Worm (Caenorhabditis elegans) whole organism, L2 larva: ENCODE measurements around the gene ugt-62.

Source experiments
- R02D3.7 ChIP-seq: fragments of 150-350 bp; optimal IDR thresholded peaks from 2 replicates; lab custom pipeline; 2014; ENCODE audit warnings: missing biosample characterization, missing genetic modification characterization
- aly-2 ChIP-seq: fragments of 150-350 bp; optimal IDR thresholded peaks from 2 replicates; lab custom pipeline; 2014; ENCODE audit warnings: missing biosample characterization, missing genetic modification characterization
- ama-1 ChIP-seq: fragments of 150-350 bp; optimal IDR thresholded peaks from 2 replicates; lab custom pipeline; 2018; ENCODE audit warnings: inconsistent platforms
- ceh-16 ChIP-seq: fragments of 150-350 bp; optimal IDR thresholded peaks from 2 replicates; lab custom pipeline; 2014; ENCODE audit warnings: missing biosample characterization, missing genetic modification characterization
- nhr-237 ChIP-seq: fragments of 150-350 bp; optimal IDR thresholded peaks from 2 replicates; lab custom pipeline; 2014; ENCODE audit warnings: missing biosample characterization, missing genetic modification characterization
- nhr-25 ChIP-seq: fragments of 150-350 bp; sonication (generic microtip); optimal IDR thresholded peaks from 3 replicates; lab custom pipeline; 2014; ENCODE audit warnings: missing biosample characterization, missing genetic modification characterization

ce11 chrIII:4520057-4520456 is 20.4 kb downstream of the ugt-62 start, which contains the start of gene cdh-4:
- TF ChIP-seq ceh-16 (no peak), nhr-25 (tag; lab: Kevin White, UChicago) (no peak), nhr-237 (no peak), ama-1 (lab: Kevin White, UChicago) (no peak), R02D3.7 (tag; lab: Kevin White, UChicago) (no peak), aly-2 (no peak)
